Worm (Caenorhabditis elegans) whole organism, L4 larva: Measurements from ENCODE around the gene srh-222.

Source experiments
- ZK337.2 ChIP-seq: fragments of 200-800 bp; sonication (Bioruptor generic); IDR thresholded peaks from 2 replicates; pipeline ENCODE4 v1.3.6; 2022; ENCODE audit warnings: missing genetic modification reagents, missing genetic modification characterization, missing compliant biosample characterization
- ZK546.5 ChIP-seq, 2 experiments: sonication (generic microtip); optimal IDR thresholded peaks; 2 replicates each; lab custom pipeline; 2017; ENCODE audit warnings: missing biosample characterization in 2 of 2, missing genetic modification characterization in 2 of 2
- ceh-44 ChIP-seq: fragments of 200-800 bp; sonication (Bioruptor generic); IDR thresholded peaks from 2 replicates; pipeline ENCODE4 v1.3.6; 2022; ENCODE audit warnings: missing genetic modification reagents, missing genetic modification characterization, missing compliant biosample characterization
- ceh-62 ChIP-seq: sonication (generic microtip); optimal IDR thresholded peaks from 2 replicates; lab custom pipeline; 2017; ENCODE audit warnings: missing biosample characterization, missing genetic modification characterization
- ces-1 ChIP-seq: fragments of 150-350 bp; sonication (generic microtip); optimal IDR thresholded peaks from 4 replicates; lab custom pipeline; 2014; ENCODE audit warnings: missing biosample characterization, missing genetic modification reagents, missing genetic modification characterization
- dmd-6 ChIP-seq: fragments of 200-800 bp; sonication (Bioruptor generic); IDR thresholded peaks from 2 replicates; pipeline ENCODE4 v1.3.6; 2022; ENCODE audit warnings: missing genetic modification reagents, missing genetic modification characterization, missing compliant biosample characterization
- dpl-1 ChIP-seq: fragments of 150-350 bp; optimal IDR thresholded peaks from 2 replicates; lab custom pipeline; 2014; ENCODE audit warnings: missing biosample characterization, missing genetic modification reagents, missing genetic modification characterization
- lin-39 ChIP-seq: fragments of 150-350 bp; optimal IDR thresholded peaks from 2 replicates; lab custom pipeline; 2014; ENCODE audit warnings: missing biosample characterization, missing genetic modification reagents, missing genetic modification characterization
- lsy-2 ChIP-seq, 2 experiments: fragments of 150-350 bp in 1 of 2; sonication (generic microtip) in 1 of 2; optimal IDR thresholded peaks; 2 replicates each; lab custom pipeline; 2014 to 2017; ENCODE audit warnings: missing biosample characterization in 2 of 2, missing genetic modification characterization in 2 of 2
- nhr-77 ChIP-seq: fragments of 150-350 bp; optimal IDR thresholded peaks from 2 replicates; lab custom pipeline; 2014; ENCODE audit warnings: missing biosample characterization, missing genetic modification characterization
- snpc-4 ChIP-seq: fragments of 150-350 bp; optimal IDR thresholded peaks from 2 replicates; lab custom pipeline; 2014; ENCODE audit warnings: missing biosample characterization, missing genetic modification characterization
- unc-62 ChIP-seq, 3 experiments: fragments of 150-350 bp in 1 of 3; sonication (generic microtip); optimal IDR thresholded peaks in 2 of 3; peaks in 1 of 3; 1 replicate in 1 of 3; 2 replicates in 2 of 3; lab custom pipeline; 2014 to 2017; ENCODE audit warnings: missing biosample characterization in 3 of 3, missing genetic modification characterization in 3 of 3, missing genetic modification reagents in 3 of 3, missing genotype in 1 of 3

- TF ChIP-seq ZK337.2 (GFP tag; lab: Robert Waterston, UW) (no peak), ZK546.5 (tag; optimal IDR thresholded peaks at IDR 0.05; lab: Kevin White, UChicago) (no peak), nhr-77 (no peak), ceh-44 (GFP tag; lab: Robert Waterston, UW) (no peak), lin-39 (tag; lab: Kevin White, UChicago) (no peak), dpl-1 (GFP tag; lab: Kevin White, UChicago) (no peak), ceh-62 (tag; lab: Kevin White, UChicago) (no peak), lsy-2 (tag; optimal IDR thresholded peaks at IDR 0.05; lab: Kevin White, UChicago) (no peak), snpc-4 (no peak), ces-1 (GFP tag; lab: Kevin White, UChicago) (no peak), dmd-6 (GFP tag; lab: Robert Waterston, UW) (no peak), unc-62 (GFP tag; optimal IDR thresholded peaks at IDR 0.05 in 1 of 2; lab: Kevin White, UChicago) (no peak), unc-62 (tag; optimal IDR thresholded peaks at IDR 0.05; lab: Kevin White, UChicago) (no peak)
Measured at ce11 chrIV:3998517-3998916, 18.9 kb downstream of the srh-222 start, which contains the start of gene F47C12.8.
